Fruit fly (Drosophila melanogaster) whole organism, embryonic: ENCODE data around the gene CG16753.
A peak's percentile ranks its signal among the peaks of the same experiment; 100 is the strongest.

ENCODE experiments used
- Abd-B ChIP-seq: fragments of 200-800 bp; sonication (Bioruptor generic); optimal IDR thresholded peaks from 2 replicates; lab custom pipeline; 2018; ENCODE audit warnings: missing biosample characterization, mild to moderate bottlenecking, missing genetic modification characterization, moderate library complexity
- CG1024 ChIP-seq: fragments of 200-800 bp; sonication (Bioruptor generic); IDR thresholded peaks from 2 replicates; pipeline ENCODE4 v1.3.6; 2022; ENCODE audit warnings: missing biosample characterization, missing genetic modification characterization
- CG10274 ChIP-seq: fragments of 200-800 bp; sonication (Bioruptor generic); optimal IDR thresholded peaks from 3 replicates; lab custom pipeline; 2017; ENCODE audit warnings: missing biosample characterization, mild to moderate bottlenecking, missing genetic modification characterization
- CG14441 ChIP-seq: fragments of 200-800 bp; sonication (Bioruptor generic); IDR thresholded peaks from 2 replicates; pipeline ENCODE4 v1.3.6; 2022; ENCODE audit warnings: missing biosample characterization, missing genetic modification characterization
- CG14667 ChIP-seq: fragments of 200-800 bp; sonication (Bioruptor generic); IDR thresholded peaks from 2 replicates; pipeline ENCODE4 v1.3.6; 2022; ENCODE audit warnings: missing biosample characterization, missing genetic modification characterization
- CG14860 ChIP-seq: fragments of 200-800 bp; sonication (Bioruptor generic); IDR thresholded peaks from 3 replicates; pipeline ENCODE4 v1.3.6; 2022; ENCODE audit warnings: missing biosample characterization, missing genetic modification characterization; ENCODE audit not compliant: partially characterized antibody
- CG16863 ChIP-seq: fragments of 200-800 bp; sonication (Bioruptor generic); optimal IDR thresholded peaks from 3 replicates; lab custom pipeline; 2016; ENCODE audit warnings: missing biosample characterization, missing genetic modification characterization
- CG17186 ChIP-seq: fragments of 200-800 bp; sonication (Bioruptor generic); optimal IDR thresholded peaks from 3 replicates; lab custom pipeline; 2017; ENCODE audit warnings: missing biosample characterization, missing genetic modification reagents, missing genetic modification characterization
- CG17328 ChIP-seq: fragments of 200-800 bp; sonication (Bioruptor generic); IDR thresholded peaks from 2 replicates; pipeline ENCODE4 v1.3.6; 2022; ENCODE audit warnings: missing biosample characterization, missing genetic modification characterization
- CG17612 ChIP-seq: fragments of 200-800 bp; sonication (Bioruptor generic); IDR thresholded peaks from 2 replicates; pipeline ENCODE4 v1.3.6; 2022; ENCODE audit warnings: missing biosample characterization, missing genetic modification characterization
- CG18011 ChIP-seq: fragments of 200-800 bp; sonication (Bioruptor generic); optimal IDR thresholded peaks from 2 replicates; lab custom pipeline; 2017; ENCODE audit warnings: missing biosample characterization, missing genetic modification characterization, mild to moderate bottlenecking, moderate library complexity, missing genotype
- CG30020 ChIP-seq: fragments of 200-800 bp; optimal IDR thresholded peaks from 2 replicates; lab custom pipeline; 2019; ENCODE audit warnings: missing biosample characterization, mild to moderate bottlenecking, missing genetic modification characterization, moderate library complexity
- CG30403 ChIP-seq: fragments of 200-800 bp; sonication (Bioruptor generic); optimal IDR thresholded peaks from 3 replicates; lab custom pipeline; 2016; ENCODE audit warnings: missing biosample characterization, missing genetic modification characterization
- CG30431 ChIP-seq: fragments of 200-800 bp; sonication (Bioruptor generic); optimal IDR thresholded peaks from 2 replicates; lab custom pipeline; 2017; ENCODE audit warnings: missing biosample characterization, missing genetic modification characterization
- CG3407 ChIP-seq: fragments of 200-800 bp; sonication (Bioruptor generic); optimal IDR thresholded peaks from 2 replicates; lab custom pipeline; 2018; ENCODE audit warnings: missing biosample characterization, mild to moderate bottlenecking, missing genetic modification characterization
- CG4404 ChIP-seq: fragments of 200-800 bp; sonication (Bioruptor generic); IDR thresholded peaks from 2 replicates; pipeline ENCODE4 v1.3.6; 2022; ENCODE audit warnings: missing biosample characterization, missing genetic modification characterization
- CG4707 ChIP-seq: fragments of 200-800 bp; sonication (Bioruptor generic); optimal IDR thresholded peaks from 2 replicates; lab custom pipeline; 2018; ENCODE audit warnings: missing biosample characterization, mild to moderate bottlenecking, missing genetic modification characterization, moderate library complexity
- CG5953 ChIP-seq: fragments of 200-800 bp; sonication (Bioruptor generic); IDR thresholded peaks from 2 replicates; pipeline ENCODE4 v1.3.6; 2022; ENCODE audit warnings: missing biosample characterization, missing genetic modification characterization
- CG6765 ChIP-seq: fragments of 200-800 bp; sonication (Bioruptor generic); optimal IDR thresholded peaks from 3 replicates; lab custom pipeline; 2017; ENCODE audit warnings: missing biosample characterization, mild to moderate bottlenecking, missing genetic modification characterization
- D19A ChIP-seq: fragments of 200-800 bp; optimal IDR thresholded peaks from 3 replicates; lab custom pipeline; 2019; ENCODE audit warnings: missing biosample characterization, mild to moderate bottlenecking, missing genetic modification characterization, moderate library complexity
- Ets65A ChIP-seq: fragments of 200-800 bp; sonication (Bioruptor generic); peaks from one replicate; lab custom pipeline; 2016; ENCODE audit warnings: missing biosample characterization, missing genetic modification characterization
- GATAe ChIP-seq: fragments of 200-800 bp; sonication (Bioruptor generic); conservative IDR thresholded peaks from 2 replicates; pipeline ENCODE4 v1.3.6; 2022; ENCODE audit warnings: missing biosample characterization, missing genetic modification characterization
- Hand ChIP-seq: fragments of 200-800 bp; sonication (Bioruptor generic); optimal IDR thresholded peaks from 2 replicates; lab custom pipeline; 2017; ENCODE audit warnings: mild to moderate bottlenecking, missing biosample characterization, missing genetic modification reagents, missing genetic modification characterization
- Hey ChIP-seq: fragments of 200-800 bp; sonication (Bioruptor generic); optimal IDR thresholded peaks from 3 replicates; lab custom pipeline; 2018; ENCODE audit warnings: missing biosample characterization, mild to moderate bottlenecking, missing genetic modification characterization
- Hr3 ChIP-seq: fragments of 200-800 bp; sonication (Bioruptor generic); optimal IDR thresholded peaks from 3 replicates; lab custom pipeline; 2016; ENCODE audit warnings: missing biosample characterization, missing genetic modification characterization
- Lim3 ChIP-seq: fragments of 200-800 bp; sonication (Bioruptor generic); IDR thresholded peaks from 2 replicates; pipeline ENCODE4 v1.3.6; 2022; ENCODE audit warnings: missing biosample characterization, missing genetic modification characterization
- Myb ChIP-seq: fragments of 200-800 bp; sonication (Bioruptor generic); optimal IDR thresholded peaks from 2 replicates; lab custom pipeline; 2016; ENCODE audit warnings: missing biosample characterization, missing genetic modification characterization
- NK7.1 ChIP-seq: fragments of 200-800 bp; sonication (Bioruptor generic); optimal IDR thresholded peaks from 3 replicates; lab custom pipeline; 2016; ENCODE audit warnings: missing biosample characterization, missing genetic modification characterization
- Sin3A ChIP-seq: fragments of >200 bp; optimal IDR thresholded peaks from 2 replicates; lab custom pipeline; 2018
- ase ChIP-seq: fragments of 200-800 bp; sonication (Bioruptor generic); IDR thresholded peaks from 3 replicates; pipeline ENCODE4 v1.3.6; 2022; ENCODE audit warnings: missing biosample characterization, missing genetic modification characterization
- ato ChIP-seq: fragments of 200-800 bp; sonication (Bioruptor generic); IDR thresholded peaks from 2 replicates; pipeline ENCODE4 v1.3.6; 2022; ENCODE audit warnings: missing biosample characterization, missing genetic modification characterization; ENCODE audit not compliant: partially characterized antibody
- bowl ChIP-seq: fragments of 200-800 bp; sonication (Bioruptor generic); IDR thresholded peaks from 2 replicates; pipeline ENCODE4 v1.3.6; 2022; ENCODE audit warnings: missing biosample characterization, missing genetic modification characterization
- croc ChIP-seq: fragments of 200-800 bp; sonication (Bioruptor generic); conservative IDR thresholded peaks from 3 replicates; pipeline ENCODE4 v1.3.6; 2022; ENCODE audit warnings: missing biosample characterization, missing genetic modification characterization
- danr ChIP-seq: fragments of 200-800 bp; sonication (Bioruptor generic); IDR thresholded peaks from 2 replicates; pipeline ENCODE4 v1.3.6; 2022; ENCODE audit warnings: missing biosample characterization, missing genetic modification characterization
- dati ChIP-seq: fragments of 200-800 bp; sonication (Bioruptor generic); IDR thresholded peaks from 2 replicates; pipeline ENCODE4 v1.3.6; 2022; ENCODE audit warnings: missing biosample characterization, missing genetic modification characterization
- ems ChIP-seq: fragments of 200-800 bp; sonication (Bioruptor generic); optimal IDR thresholded peaks from 3 replicates; lab custom pipeline; 2016; ENCODE audit warnings: missing biosample characterization, missing genetic modification characterization
- fu2 ChIP-seq: fragments of 200-800 bp; sonication (Bioruptor generic); optimal IDR thresholded peaks from 2 replicates; lab custom pipeline; 2016; ENCODE audit warnings: missing biosample characterization, missing genetic modification characterization
- ind ChIP-seq: fragments of 200-800 bp; sonication (Bioruptor generic); optimal IDR thresholded peaks from 3 replicates; lab custom pipeline; 2016; ENCODE audit warnings: missing biosample characterization, missing genetic modification characterization
- jigr1 ChIP-seq: fragments of 200-800 bp; sonication (Bioruptor generic); IDR thresholded peaks from 3 replicates; pipeline ENCODE4 v1.3.6; 2022; ENCODE audit warnings: missing biosample characterization, missing genetic modification characterization
- klu ChIP-seq: fragments of 200-800 bp; sonication (Bioruptor generic); IDR thresholded peaks from 2 replicates; pipeline ENCODE4 v1.3.6; 2022; ENCODE audit warnings: missing biosample characterization, missing genetic modification characterization
- lmd ChIP-seq: fragments of 200-800 bp; sonication (Bioruptor generic); IDR thresholded peaks from 2 replicates; pipeline ENCODE4 v1.3.6; 2022; ENCODE audit warnings: missing biosample characterization, missing genetic modification characterization
- nerfin-2 ChIP-seq: fragments of 200-800 bp; sonication (Bioruptor generic); IDR thresholded peaks from 2 replicates; pipeline ENCODE4 v1.3.6; 2022; ENCODE audit warnings: missing biosample characterization, missing genetic modification characterization; ENCODE audit not compliant: partially characterized antibody
- otp ChIP-seq: fragments of 200-800 bp; sonication (Bioruptor generic); IDR thresholded peaks from 3 replicates; pipeline ENCODE4, ENCODE4 v1.3.6; 2022; ENCODE audit warnings: missing biosample characterization, missing genetic modification characterization
- pros ChIP-seq: fragments of 200-800 bp; sonication (Bioruptor generic); optimal IDR thresholded peaks from 3 replicates; lab custom pipeline; 2019; ENCODE audit warnings: missing biosample characterization, mild to moderate bottlenecking, missing genetic modification characterization, moderate library complexity
- seq ChIP-seq: fragments of 200-800 bp; sonication (Bioruptor generic); IDR thresholded peaks from 2 replicates; pipeline ENCODE4 v1.3.6; 2022; ENCODE audit warnings: missing biosample characterization, missing genetic modification characterization
- trem ChIP-seq: fragments of 200-800 bp; optimal IDR thresholded peaks from 3 replicates; lab custom pipeline; 2019; ENCODE audit warnings: missing biosample characterization, mild to moderate bottlenecking, missing genetic modification characterization, moderate library complexity
- trh ChIP-seq: fragments of 200-800 bp; sonication (Bioruptor generic); optimal IDR thresholded peaks from 2 replicates; lab custom pipeline; 2016; ENCODE audit warnings: missing biosample characterization, missing genetic modification characterization
- wek ChIP-seq: fragments of 200-800 bp; sonication (Bioruptor generic); optimal IDR thresholded peaks from 3 replicates; lab custom pipeline; 2018; ENCODE audit warnings: missing biosample characterization, mild to moderate bottlenecking, missing genetic modification characterization, moderate library complexity
- yki ChIP-seq: fragments of >200 bp; optimal IDR thresholded peaks from 3 replicates; lab custom pipeline; 2018
- zf30C ChIP-seq: fragments of 200-800 bp; sonication (Bioruptor generic); optimal IDR thresholded peaks from 3 replicates; lab custom pipeline; 2018; ENCODE audit warnings: missing biosample characterization, mild to moderate bottlenecking, missing genetic modification characterization
- zfh2 ChIP-seq: fragments of 200-800 bp; sonication (Bioruptor generic); optimal IDR thresholded peaks from 2 replicates; lab custom pipeline; 2016; ENCODE audit warnings: missing biosample characterization, missing genetic modification characterization

CG16753 gene

DNA sequence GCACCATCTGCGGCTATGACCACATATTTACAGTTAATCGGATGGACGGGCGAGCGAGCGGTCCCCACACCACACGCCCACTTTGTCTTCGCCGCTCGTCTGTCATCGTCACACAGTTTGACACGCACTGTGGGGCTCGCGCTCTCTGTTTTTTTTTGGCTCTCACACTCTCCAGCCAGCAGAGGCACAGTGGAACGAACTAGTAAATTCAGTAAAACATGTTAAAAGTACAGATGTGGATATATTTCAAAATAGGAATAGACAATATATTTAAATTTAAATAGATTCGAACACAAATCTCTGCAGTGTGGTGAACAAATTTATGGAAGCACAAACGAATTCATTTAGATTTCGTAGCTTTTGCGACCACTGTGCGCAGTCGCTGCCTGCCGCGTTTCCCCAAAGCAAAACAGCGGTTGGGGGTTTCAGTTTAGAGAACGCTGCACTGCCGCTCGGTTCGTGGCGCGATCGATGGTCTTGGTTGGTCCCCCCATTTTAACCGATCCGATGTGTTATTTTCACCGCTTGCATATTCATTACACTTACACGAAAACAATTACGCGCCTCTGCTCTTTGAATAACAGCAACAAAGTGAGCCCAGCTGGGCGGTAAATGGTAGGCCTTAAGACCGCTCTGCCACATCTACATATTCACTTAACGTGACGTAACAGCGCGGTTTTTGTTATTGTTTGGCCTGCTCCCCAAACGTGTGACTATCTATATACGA, 26.4 kb downstream of the CG16753 start (continued):
- peak; percentile 99 for TF ChIP-seq ind (GFP tag; lab: Kevin White, UChicago)
- peak; percentile 96 for TF ChIP-seq Abd-B (GFP tag; lab: Kevin White, UChicago)
- peak; percentile 93 for TF ChIP-seq CG10274 (GFP tag; lab: Kevin White, UChicago)
- peak; percentile 94 for TF ChIP-seq GATAe (GFP tag; lab: Robert Waterston, UW)
- peak; percentile 97 for TF ChIP-seq CG17612
- peak; percentile 80 for TF ChIP-seq CG30020 (tag; lab: Kevin White, UChicago)
- TF ChIP-seq Lim3 (GFP tag; lab: Robert Waterston, UW) = peak; percentile 90
- peak; percentile 97 for TF ChIP-seq zfh2 (GFP tag; lab: Kevin White, UChicago)
- peak; percentile 99 for TF ChIP-seq CG30403
- peak; percentile 93 for TF ChIP-seq wek (GFP tag; lab: Kevin White, UChicago)
- TF ChIP-seq lmd (GFP tag; lab: Robert Waterston, UW) = peak; percentile 98
- TF ChIP-seq trh (GFP tag; lab: Kevin White, UChicago) = peak; percentile 95
- TF ChIP-seq D19A = peak; percentile 95
- no peak for TF ChIP-seq Sin3A (lab: Kevin White, UChicago)
- peak; percentile 98 for TF ChIP-seq CG6765
- peak; percentile 99 for TF ChIP-seq CG17328 (GFP tag; lab: Robert Waterston, UW)
- TF ChIP-seq CG4707 = peak; percentile 99
- TF ChIP-seq zf30C (GFP tag; lab: Kevin White, UChicago) = peak; percentile 44
- TF ChIP-seq dati (GFP tag; lab: Robert Waterston, UW) = peak; percentile 96
- TF ChIP-seq fu2 = peak; percentile 93
- peak; percentile 95 for TF ChIP-seq CG4404 (GFP tag; lab: Robert Waterston, UW)
- TF ChIP-seq Myb (GFP tag; lab: Kevin White, UChicago) = peak; percentile 85
- peak; percentile 97 for TF ChIP-seq bowl
- TF ChIP-seq pros (GFP tag; lab: Kevin White, UChicago) = peak; percentile 45
- peak; percentile 99 for TF ChIP-seq Ets65A (GFP tag; lab: Kevin White, UChicago)
- peak; percentile 96 for TF ChIP-seq croc (GFP tag; lab: Robert Waterston, UW)
- TF ChIP-seq jigr1 (GFP tag; lab: Robert Waterston, UW) = peak; percentile 93
- peak; percentile 96 for TF ChIP-seq danr (GFP tag; lab: Robert Waterston, UW)
- peak; percentile 86 for TF ChIP-seq CG17186 (GFP tag; lab: Kevin White, UChicago)
- peak; percentile 95 for TF ChIP-seq CG1024 (GFP tag; lab: Robert Waterston, UW)
- peak; percentile 96 for TF ChIP-seq klu (GFP tag; lab: Robert Waterston, UW)
- peak; percentile 90 for TF ChIP-seq CG18011 (GFP tag; lab: Kevin White, UChicago)
- TF ChIP-seq CG3407 (GFP tag; lab: Kevin White, UChicago) = peak; percentile 97
- peak; percentile 92 for TF ChIP-seq CG14860 (GFP tag; lab: Robert Waterston, UW)
- TF ChIP-seq CG14667 (GFP tag; lab: Robert Waterston, UW) = peak; percentile 97
- TF ChIP-seq ems (GFP tag; lab: Kevin White, UChicago) = peak; percentile 98
- TF ChIP-seq seq = peak; percentile 99
- no peak for TF ChIP-seq yki (lab: Kevin White, UChicago)
- TF ChIP-seq ase (GFP tag; lab: Robert Waterston, UW) = peak; percentile 98
- peak; percentile 99 for TF ChIP-seq otp (GFP tag; lab: Robert Waterston, UW)
- TF ChIP-seq trem (tag; lab: Kevin White, UChicago) = peak; percentile 96
- peak; percentile 80 for TF ChIP-seq nerfin-2 (GFP tag; lab: Robert Waterston, UW)
- TF ChIP-seq NK7.1 = peak; percentile 94
- TF ChIP-seq CG30431 (GFP tag; lab: Kevin White, UChicago) = peak; percentile 97
- peak; percentile 99 for TF ChIP-seq Hand (GFP tag; lab: Kevin White, UChicago)
- peak; percentile 99 for TF ChIP-seq CG14441
- peak; percentile 98 for TF ChIP-seq Hr3
- TF ChIP-seq Hey (tag; lab: Kevin White, UChicago) = peak; percentile 89
- TF ChIP-seq CG5953 = peak; percentile 98
- no peak for TF ChIP-seq ato (GFP tag; lab: Robert Waterston, UW)
- TF ChIP-seq CG16863 = peak; percentile 96
